Worm (Caenorhabditis elegans): Measurements from ENCODE around the gene F09E5.7.

Gene F09E5.7

DNA sequence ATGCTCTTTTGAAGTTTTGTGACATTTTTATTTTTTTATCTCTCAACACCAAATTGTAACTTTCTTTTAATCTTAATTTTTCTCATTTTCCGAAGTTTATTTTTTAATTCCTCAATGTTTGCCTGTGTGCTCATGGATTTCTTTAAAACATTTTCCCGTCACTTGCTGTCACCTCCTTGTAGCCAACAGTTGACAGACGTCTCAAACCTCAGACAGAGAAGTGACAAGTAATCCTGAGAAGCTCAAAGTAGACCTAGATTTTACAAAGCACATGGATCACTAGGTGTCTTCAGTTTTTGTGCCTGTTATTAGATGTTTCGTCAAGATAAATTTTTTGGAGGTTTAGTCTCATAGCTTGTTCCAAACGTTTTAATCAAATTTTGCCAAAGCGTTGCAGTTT is 42.2 kb upstream of the F09E5.7 start:
- TF ChIP-seq nhr-237 (tag; optimal IDR thresholded peaks at IDR 0.05), result no peak
- TF ChIP-seq sptf-1 (tag; optimal IDR thresholded peaks at IDR 0.05), result no peak
- TF ChIP-seq unc-120 (tag; optimal IDR thresholded peaks at IDR 0.05; ENCODE audit: poor library complexity, severe bottlenecking), result no peak

DNA sequence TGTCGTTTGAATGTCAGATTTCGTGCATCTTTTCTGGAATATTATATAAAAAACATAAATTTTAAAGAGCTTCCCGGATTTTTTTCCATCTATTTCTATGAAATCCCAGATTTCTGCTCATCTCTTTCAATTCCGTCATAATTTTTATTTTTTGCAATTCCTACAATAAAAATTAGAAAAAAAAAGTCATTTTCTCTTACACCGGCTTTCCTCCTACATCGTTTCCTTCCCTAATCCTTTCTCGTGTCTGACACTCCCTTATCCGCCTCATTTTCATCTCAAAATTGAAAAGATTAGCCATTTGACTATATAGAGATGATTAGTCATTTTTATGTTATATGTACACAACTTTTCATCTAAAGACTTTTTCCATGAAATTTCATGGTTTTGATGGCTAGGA is 41.1 kb upstream of the F09E5.7 start:
- no peak for TF ChIP-seq zip-8 (tag; optimal IDR thresholded peaks at IDR 0.05)
- no peak for TF ChIP-seq lsy-2 (tag; optimal IDR thresholded peaks at IDR 0.05)
- TF ChIP-seq nhr-28 (tag; optimal IDR thresholded peaks at IDR 0.05), result no peak
- no peak for TF ChIP-seq nhr-12 (tag; optimal IDR thresholded peaks at IDR 0.05)
- TF ChIP-seq sem-2 (GFP tag; optimal IDR thresholded peaks at IDR 0.05), result no peak
- TF ChIP-seq pha-4 (tag; optimal IDR thresholded peaks at IDR 0.05), result no peak
- no peak for TF ChIP-seq lin-32 (GFP tag; optimal IDR thresholded peaks at IDR 0.05)
- no peak for TF ChIP-seq cnd-1 (tag; optimal IDR thresholded peaks at IDR 0.05)
- no peak for TF ChIP-seq blmp-1 (tag; optimal IDR thresholded peaks at IDR 0.05)
- TF ChIP-seq bed-3 (GFP tag; optimal IDR thresholded peaks at IDR 0.05), result no peak

DNA sequence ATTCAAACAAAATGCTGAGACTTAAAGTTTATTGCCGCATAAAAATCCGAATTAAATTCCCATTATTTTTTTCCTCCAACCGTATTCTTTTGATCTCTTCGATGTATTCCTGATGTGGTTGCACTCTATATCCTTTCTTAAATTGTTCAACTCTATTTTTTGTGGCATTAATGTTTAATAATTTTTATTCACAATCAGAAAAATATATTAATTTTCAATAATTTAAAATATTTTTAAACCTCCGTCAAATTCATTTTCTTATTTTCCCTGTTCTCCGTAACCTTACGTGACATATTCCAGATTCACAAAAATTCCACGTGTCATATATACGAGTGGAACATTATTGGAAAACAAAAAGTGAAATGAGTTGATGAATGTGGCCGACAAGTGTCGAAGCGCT is 40.2 kb upstream of the F09E5.7 start, which contains the start of gene gcy-12:
gcy-12 (plus strand) TSS at position 301 of the 400 bp plus-strand sequence.
- TF ChIP-seq sem-2 (GFP tag; optimal IDR thresholded peaks at IDR 0.05), result no peak
- TF ChIP-seq mls-2 (tag; optimal IDR thresholded peaks at IDR 0.05), result no peak
- TF ChIP-seq sptf-1 (tag; optimal IDR thresholded peaks at IDR 0.05), result no peak
- no peak for TF ChIP-seq nhr-28 (tag; optimal IDR thresholded peaks at IDR 0.05)
- TF ChIP-seq M03D4.4 (tag; optimal IDR thresholded peaks at IDR 0.05), result no peak
- no peak for TF ChIP-seq nhr-237 (tag; optimal IDR thresholded peaks at IDR 0.05)
- no peak for TF ChIP-seq zip-8 (tag; optimal IDR thresholded peaks at IDR 0.05)
- no peak for TF ChIP-seq unc-62 (GFP tag; optimal IDR thresholded peaks at IDR 0.05)
- no peak for TF ChIP-seq elt-3 (tag; optimal IDR thresholded peaks at IDR 0.05)
- TF ChIP-seq unc-120 (tag; optimal IDR thresholded peaks at IDR 0.05; ENCODE audit: poor library complexity, severe bottlenecking), result no peak
- no peak for TF ChIP-seq blmp-1 (tag; optimal IDR thresholded peaks at IDR 0.05)
- no peak for TF ChIP-seq snpc-4 (tag; optimal IDR thresholded peaks at IDR 0.05)
- no peak for TF ChIP-seq lin-13 (tag; optimal IDR thresholded peaks at IDR 0.05)
- TF ChIP-seq unc-39 (tag; optimal IDR thresholded peaks at IDR 0.05), result no peak
- TF ChIP-seq mab-5 (tag; optimal IDR thresholded peaks at IDR 0.05), result no peak
- TF ChIP-seq hlh-1 (tag; optimal IDR thresholded peaks at IDR 0.05), result no peak
- TF ChIP-seq nhr-2 (tag; optimal IDR thresholded peaks at IDR 0.05), result no peak
- no peak for TF ChIP-seq flh-1 (GFP tag; optimal IDR thresholded peaks at IDR 0.05)
- TF ChIP-seq ceh-43 (GFP tag; optimal IDR thresholded peaks at IDR 0.05), result no peak
- TF ChIP-seq pha-4 (tag; optimal IDR thresholded peaks at IDR 0.05), result no peak

DNA sequence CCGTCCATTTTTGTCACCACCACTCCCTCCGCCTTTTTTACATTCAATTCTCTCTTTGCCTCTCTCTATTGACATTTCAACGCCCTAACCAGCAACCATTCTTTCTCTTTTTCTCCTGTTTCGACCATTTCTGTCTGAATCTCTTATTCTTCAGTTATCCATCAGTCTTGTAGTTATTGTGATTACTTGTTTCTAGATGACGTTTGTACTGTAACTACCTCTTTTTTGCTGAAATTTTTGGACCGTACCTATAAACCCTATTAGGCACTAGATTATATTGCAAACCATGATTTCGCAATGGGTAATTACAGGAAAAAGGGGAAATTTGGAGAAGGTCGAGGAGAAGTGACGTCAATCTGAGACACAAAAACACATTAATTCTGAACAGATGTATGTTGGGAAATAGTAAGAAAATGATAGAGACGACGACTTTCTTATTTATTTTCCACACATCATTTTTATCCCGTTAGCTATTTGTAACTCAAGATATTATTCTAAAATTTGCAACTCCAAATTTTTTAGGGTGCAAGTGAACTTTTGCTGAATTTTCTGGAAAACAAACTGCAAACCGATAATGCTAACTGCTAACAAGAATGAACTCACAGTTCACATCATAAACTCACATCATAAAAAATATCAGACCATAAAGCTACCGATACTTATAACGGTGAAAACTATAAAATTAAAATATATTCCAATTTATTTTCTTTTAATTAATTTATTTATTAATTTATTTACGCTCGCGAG is 31.5 kb upstream of the F09E5.7 start:
- TF ChIP-seq ces-1 (GFP tag; optimal IDR thresholded peaks at IDR 0.05) (no peak), hlh-1 (tag; optimal IDR thresholded peaks at IDR 0.05) (no peak), pha-4 (tag; optimal IDR thresholded peaks at IDR 0.05) (peak; percentile 6), ceh-83 (GFP tag; optimal IDR thresholded peaks at IDR 0.05) (no peak), nhr-76 (tag; optimal IDR thresholded peaks at IDR 0.05) (no peak), sptf-1 (tag; optimal IDR thresholded peaks at IDR 0.05) (no peak)

DNA sequence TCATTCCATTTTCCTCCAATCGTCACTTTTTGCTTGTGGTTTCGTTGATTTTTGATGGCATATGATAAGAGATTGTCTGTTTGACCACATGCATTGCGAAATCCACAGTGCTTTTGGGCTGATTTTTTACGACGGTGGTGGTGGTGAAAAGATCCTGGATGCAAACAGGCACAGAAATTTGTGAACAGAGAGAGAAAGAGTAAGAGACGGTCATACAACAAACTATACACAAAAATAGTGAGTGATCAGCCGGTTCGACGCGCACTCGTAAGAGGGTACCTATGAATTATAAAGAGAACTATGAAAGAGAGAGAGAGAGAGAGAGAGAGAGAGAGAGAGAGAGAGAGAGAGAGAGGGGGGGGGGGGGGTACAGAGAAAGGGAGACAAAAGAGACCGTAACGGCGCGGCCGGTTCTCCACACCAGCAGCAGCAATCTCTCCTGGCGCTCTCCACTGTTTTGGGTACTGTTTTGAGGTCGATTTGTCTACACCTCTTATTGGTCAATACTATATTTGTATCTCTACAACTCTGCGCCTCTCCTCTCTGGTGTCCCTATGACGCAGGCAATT is 30.1 kb upstream of the F09E5.7 start:
- TF ChIP-seq zip-8 (tag; optimal IDR thresholded peaks at IDR 0.05) (no peak), mls-2 (tag; optimal IDR thresholded peaks at IDR 0.05) (peak; percentile 61), ztf-11 (tag; optimal IDR thresholded peaks at IDR 0.05) (no peak), snpc-4 (tag; optimal IDR thresholded peaks at IDR 0.05) (no peak), elt-1 (tag; optimal IDR thresholded peaks at IDR 0.05; ENCODE audit: borderline replicate concordance, insufficient read depth) (no peak), nhr-12 (tag; optimal IDR thresholded peaks at IDR 0.05) (no peak), nhr-237 (tag; optimal IDR thresholded peaks at IDR 0.05) (peak; percentile 27), sptf-1 (tag; optimal IDR thresholded peaks at IDR 0.05) (peak; percentile 10), lsy-2 (tag; optimal IDR thresholded peaks at IDR 0.05) (no peak), hlh-1 (tag; optimal IDR thresholded peaks at IDR 0.05) (no peak), pha-4 (tag; optimal IDR thresholded peaks at IDR 0.05) (peak; percentile 23), blmp-1 (tag; optimal IDR thresholded peaks at IDR 0.05) (no peak), ces-1 (GFP tag; optimal IDR thresholded peaks at IDR 0.05) (no peak), cnd-1 (tag; optimal IDR thresholded peaks at IDR 0.05) (no peak), mab-5 (tag; optimal IDR thresholded peaks at IDR 0.05) (no peak), bed-3 (GFP tag; optimal IDR thresholded peaks at IDR 0.05) (no peak), ham-2 (GFP tag; optimal IDR thresholded peaks at IDR 0.05) (peak; percentile 11), tbx-8 (GFP tag; optimal IDR thresholded peaks at IDR 0.05) (no peak), sem-2 (GFP tag; optimal IDR thresholded peaks at IDR 0.05) (no peak), mep-1 (tag; optimal IDR thresholded peaks at IDR 0.05) (no peak), flh-1 (GFP tag; optimal IDR thresholded peaks at IDR 0.05) (no peak), M03D4.4 (tag; optimal IDR thresholded peaks at IDR 0.05) (no peak), lin-13 (tag; optimal IDR thresholded peaks at IDR 0.05) (no peak), nhr-2 (tag; optimal IDR thresholded peaks at IDR 0.05) (no peak), ceh-43 (GFP tag; optimal IDR thresholded peaks at IDR 0.05) (peak; percentile 16), unc-62 (GFP tag; optimal IDR thresholded peaks at IDR 0.05) (no peak), ceh-83 (GFP tag; optimal IDR thresholded peaks at IDR 0.05) (no peak), ceh-39 (tag; optimal IDR thresholded peaks at IDR 0.05) (no peak), unc-39 (tag; optimal IDR thresholded peaks at IDR 0.05) (no peak), nhr-28 (tag; optimal IDR thresholded peaks at IDR 0.05) (no peak), drap-1 (GFP tag; optimal IDR thresholded peaks at IDR 0.05) (peak; percentile 51), nhr-76 (tag; optimal IDR thresholded peaks at IDR 0.05) (no peak), unc-120 (tag; optimal IDR thresholded peaks at IDR 0.05; ENCODE audit: poor library complexity, severe bottlenecking) (no peak), elt-3 (tag; optimal IDR thresholded peaks at IDR 0.05) (peak; percentile 70), lin-32 (GFP tag; optimal IDR thresholded peaks at IDR 0.05) (no peak)
